Worm (Caenorhabditis elegans): ENCODE measurements around the gene prk-2.

prk-2 gene

DNA sequence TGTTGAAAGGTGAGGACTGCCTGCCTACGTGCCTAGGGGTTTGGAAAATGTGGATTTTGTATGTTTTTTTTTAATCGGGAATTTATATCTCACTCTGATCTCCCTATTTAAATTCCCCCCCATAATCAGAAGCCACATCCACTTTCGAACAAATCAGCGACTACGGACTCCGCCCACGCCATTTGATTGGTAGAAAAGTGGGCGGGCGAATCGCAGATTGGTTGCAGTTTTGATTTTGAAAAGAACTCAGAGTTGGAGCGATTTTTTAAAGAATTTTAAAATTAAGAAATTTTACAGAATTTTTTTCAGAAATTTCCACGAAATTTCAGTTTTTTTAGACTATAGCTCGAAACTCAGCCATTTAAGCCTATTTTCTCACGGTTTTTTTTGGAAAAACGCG, 9.9 kb downstream of the prk-2 start:
- TF ChIP-seq tbx-37 (GFP tag; conservative IDR thresholded peaks at IDR 0.05) (no peak), tbx-11 (GFP tag; IDR thresholded peaks at IDR 0.05) (no peak), flt-1 (GFP tag; IDR thresholded peaks at IDR 0.05) (no peak), hmg-4 (GFP tag; optimal IDR thresholded peaks at IDR 0.05) (no peak), F13C5.2 (tag; optimal IDR thresholded peaks at IDR 0.05) (no peak), hnd-1 (tag; optimal IDR thresholded peaks at IDR 0.05) (no peak), scrt-1 (GFP tag; IDR thresholded peaks at IDR 0.05) (no peak), aly-1 (tag; optimal IDR thresholded peaks at IDR 0.05) (no peak), hmbx-1 (tag; optimal IDR thresholded peaks at IDR 0.05) (no peak)

DNA sequence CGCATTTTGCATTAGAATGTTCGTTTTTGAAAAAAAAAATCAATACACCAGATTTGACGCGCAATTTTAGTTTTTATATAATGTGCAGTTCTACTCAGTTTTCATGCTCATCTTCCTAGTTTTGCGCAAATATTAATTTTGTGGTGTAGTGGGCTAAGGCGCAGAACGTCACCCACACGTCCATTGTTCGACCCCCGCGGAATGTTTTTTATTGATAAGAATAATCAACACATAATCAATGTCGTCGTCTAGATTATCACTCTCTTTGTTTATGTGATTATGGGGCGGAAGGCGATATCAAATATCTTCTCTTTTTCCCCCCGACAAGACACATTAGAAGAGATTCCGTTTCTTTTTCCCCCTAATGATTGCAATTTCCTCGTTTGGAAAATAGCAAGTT, 14.2 kb downstream of the prk-2 start:
- TF ChIP-seq aly-1 (tag; optimal IDR thresholded peaks at IDR 0.05) (no peak), tbx-37 (GFP tag; conservative IDR thresholded peaks at IDR 0.05) (no peak), flt-1 (GFP tag; IDR thresholded peaks at IDR 0.05) (no peak), ets-7 (tag; optimal IDR thresholded peaks at IDR 0.05) (no peak), F13C5.2 (tag; optimal IDR thresholded peaks at IDR 0.05) (no peak), sea-1 (GFP tag; conservative IDR thresholded peaks at IDR 0.05) (no peak)

DNA sequence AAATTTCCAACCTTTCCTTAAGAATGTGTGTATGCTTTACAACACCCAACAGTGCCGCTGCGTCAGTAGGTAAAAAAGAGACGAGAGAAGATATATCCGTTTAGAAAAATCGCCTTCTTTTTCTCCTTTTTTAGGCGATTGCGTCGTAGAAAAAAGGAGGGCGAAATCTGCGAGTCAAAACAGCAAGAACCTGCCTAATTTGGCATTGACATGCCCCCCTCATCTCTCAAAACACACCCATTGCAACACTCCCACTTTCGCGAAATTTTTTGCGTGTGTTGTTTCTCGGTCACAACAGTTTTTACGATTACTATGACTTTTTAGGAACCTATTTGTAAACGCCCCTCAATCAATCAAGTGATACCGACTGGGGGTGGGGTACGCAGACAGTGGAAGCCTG, 18.3 kb downstream of the prk-2 start:
- TF ChIP-seq ama-1 (optimal IDR thresholded peaks at IDR 0.05) (no peak), tra-4 (tag; optimal IDR thresholded peaks at IDR 0.05) (no peak), ceh-36 (tag; optimal IDR thresholded peaks at IDR 0.05) (no peak), F13C5.2 (tag; optimal IDR thresholded peaks at IDR 0.05) (no peak), aly-1 (tag; optimal IDR thresholded peaks at IDR 0.05) (no peak), tbx-11 (GFP tag; IDR thresholded peaks at IDR 0.05) (no peak), ceh-13 (GFP tag; optimal IDR thresholded peaks at IDR 0.05) (no peak), sea-1 (GFP tag; conservative IDR thresholded peaks at IDR 0.05) (no peak), scrt-1 (GFP tag; IDR thresholded peaks at IDR 0.05) (no peak), ets-7 (tag; optimal IDR thresholded peaks at IDR 0.05) (no peak), pes-1 (GFP tag; IDR thresholded peaks at IDR 0.05) (no peak)

DNA sequence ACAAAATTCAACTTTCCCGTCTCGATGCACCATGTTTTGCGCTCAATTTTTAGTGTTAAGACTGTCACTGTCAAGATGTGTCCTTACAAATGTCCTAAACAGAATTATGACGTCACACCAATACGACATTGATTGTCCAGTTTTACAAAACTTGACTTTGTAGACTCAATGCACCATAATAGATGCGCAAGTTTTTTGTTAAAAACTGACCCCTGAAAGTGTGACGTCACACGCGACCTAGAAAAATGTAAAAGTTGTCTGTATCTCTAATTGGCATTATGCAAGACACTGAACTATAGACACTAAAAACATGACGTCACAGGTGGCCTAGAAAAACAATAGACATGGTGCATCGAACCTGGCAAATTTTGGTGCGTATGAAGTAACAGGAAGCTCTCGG, 18.9 kb downstream of the prk-2 start:
- TF ChIP-seq ceh-13 (GFP tag; optimal IDR thresholded peaks at IDR 0.05) (no peak), hmbx-1 (tag; optimal IDR thresholded peaks at IDR 0.05) (no peak), hnd-1 (tag; optimal IDR thresholded peaks at IDR 0.05) (no peak), ama-1 (optimal IDR thresholded peaks at IDR 0.05) (no peak), B0310.2 (tag; optimal IDR thresholded peaks at IDR 0.05) (no peak), pes-1 (GFP tag; IDR thresholded peaks at IDR 0.05) (no peak), ceh-36 (tag; optimal IDR thresholded peaks at IDR 0.05) (no peak), ets-7 (tag; optimal IDR thresholded peaks at IDR 0.05) (no peak), flt-1 (GFP tag; IDR thresholded peaks at IDR 0.05) (no peak), scrt-1 (GFP tag; IDR thresholded peaks at IDR 0.05) (no peak), hmg-4 (GFP tag; optimal IDR thresholded peaks at IDR 0.05) (no peak), tbx-11 (GFP tag; IDR thresholded peaks at IDR 0.05) (no peak), F13C5.2 (tag; optimal IDR thresholded peaks at IDR 0.05) (no peak), tra-4 (tag; optimal IDR thresholded peaks at IDR 0.05) (no peak)

DNA sequence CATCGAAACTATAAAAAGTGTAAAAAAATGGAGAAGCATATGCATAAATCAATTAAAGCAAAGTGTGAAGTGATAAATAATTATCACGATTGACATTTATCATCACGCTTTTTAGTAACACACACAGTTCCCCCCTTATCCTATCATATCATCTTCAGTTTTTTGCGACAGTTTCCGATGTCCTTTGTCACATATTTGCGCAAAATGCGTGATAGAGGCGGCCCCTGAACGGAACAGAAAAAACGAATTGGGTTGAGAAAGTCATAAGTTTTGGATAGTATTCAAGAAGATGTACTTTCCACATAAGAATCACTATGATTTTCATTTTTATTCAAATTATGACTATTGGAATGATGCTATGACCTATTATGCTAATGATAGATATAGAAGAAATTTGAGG, 20.9 kb downstream of the prk-2 start:
- no peak for TF ChIP-seq ceh-13 (GFP tag; optimal IDR thresholded peaks at IDR 0.05)

DNA sequence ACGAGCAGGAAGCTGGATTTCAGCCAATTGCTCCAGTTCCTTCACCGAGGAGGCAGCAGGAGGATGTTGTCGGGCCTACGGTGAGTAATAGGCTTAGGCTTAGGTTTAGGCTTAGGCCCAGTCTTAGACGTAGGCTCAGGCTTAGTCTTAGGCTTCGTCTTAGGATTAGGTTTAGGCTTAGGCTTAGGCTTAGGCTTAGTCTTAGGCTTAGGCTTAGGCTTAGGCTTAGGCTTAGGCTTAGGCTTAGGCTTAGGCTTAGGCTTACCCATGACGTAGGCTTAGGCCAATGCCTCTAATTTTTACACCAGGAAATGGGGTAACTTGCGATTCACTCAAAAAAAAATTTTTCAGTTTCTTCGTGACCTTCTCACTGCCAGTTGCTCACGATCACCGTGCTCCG, 23.3 kb downstream of the prk-2 start:
- TF ChIP-seq aly-1 (tag; optimal IDR thresholded peaks at IDR 0.05) (no peak), ceh-36 (tag; optimal IDR thresholded peaks at IDR 0.05) (peak; percentile 69)

DNA sequence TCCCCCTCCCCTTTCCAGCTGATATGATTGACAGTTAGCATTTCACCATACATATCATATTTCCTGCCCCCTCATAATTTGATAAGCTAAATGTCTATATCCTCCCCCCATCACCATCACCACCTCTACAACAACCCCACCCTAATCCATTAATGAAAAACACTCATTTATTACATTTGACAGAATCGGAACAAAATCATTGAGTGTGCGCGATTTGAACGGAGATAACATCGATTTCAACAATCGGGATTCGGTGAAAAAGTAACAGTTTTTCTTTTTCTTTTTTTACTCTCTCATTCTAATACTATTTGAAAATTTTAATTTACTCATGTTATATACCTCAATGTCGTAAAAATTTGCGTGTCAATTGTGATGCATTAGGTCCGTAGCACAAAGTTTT, 24.2 kb downstream of the prk-2 start:
- TF ChIP-seq ets-7 (tag; optimal IDR thresholded peaks at IDR 0.05) (no peak), hnd-1 (tag; optimal IDR thresholded peaks at IDR 0.05) (no peak), ceh-13 (GFP tag; optimal IDR thresholded peaks at IDR 0.05) (no peak)

DNA sequence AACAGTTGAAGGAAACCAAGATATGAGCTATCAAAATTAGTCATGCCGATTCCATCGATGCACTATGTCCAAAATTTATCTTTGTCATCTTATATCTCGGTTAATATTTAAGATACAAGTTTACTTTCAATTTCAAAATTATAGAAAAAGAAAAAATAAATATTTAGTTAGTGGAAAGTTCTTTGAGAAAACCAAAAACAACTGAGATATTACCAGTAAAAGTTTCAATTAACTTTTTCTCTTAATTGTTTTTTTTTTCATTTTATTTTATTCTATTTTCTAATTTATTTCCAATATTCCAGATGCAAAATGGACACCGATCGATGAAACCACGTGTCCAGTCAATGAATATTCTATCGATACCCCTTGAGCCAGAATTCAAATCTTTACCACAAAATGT, 25.4 kb downstream of the prk-2 start, which contains the start of gene gei-1:
gei-1 (plus strand) TSS at position 301 of the 400 bp plus-strand sequence.
- no peak for TF ChIP-seq ceh-13 (GFP tag; optimal IDR thresholded peaks at IDR 0.05)
- no peak for TF ChIP-seq F13C5.2 (tag; optimal IDR thresholded peaks at IDR 0.05)
- no peak for TF ChIP-seq flt-1 (GFP tag; IDR thresholded peaks at IDR 0.05)
- TF ChIP-seq sea-1 (GFP tag; conservative IDR thresholded peaks at IDR 0.05) = no peak
- no peak for TF ChIP-seq pes-1 (GFP tag; IDR thresholded peaks at IDR 0.05)
- TF ChIP-seq ets-7 (tag; optimal IDR thresholded peaks at IDR 0.05) = no peak
- TF ChIP-seq aly-1 (tag; optimal IDR thresholded peaks at IDR 0.05) = no peak
- TF ChIP-seq hmg-4 (GFP tag; optimal IDR thresholded peaks at IDR 0.05) = no peak
- TF ChIP-seq tbx-37 (GFP tag; conservative IDR thresholded peaks at IDR 0.05) = no peak
- TF ChIP-seq ama-1 (optimal IDR thresholded peaks at IDR 0.05) = no peak
- TF ChIP-seq tra-4 (tag; optimal IDR thresholded peaks at IDR 0.05) = no peak
- no peak for TF ChIP-seq hmbx-1 (tag; optimal IDR thresholded peaks at IDR 0.05)
- no peak for TF ChIP-seq tbx-11 (GFP tag; IDR thresholded peaks at IDR 0.05)
- TF ChIP-seq ceh-36 (tag; optimal IDR thresholded peaks at IDR 0.05) = no peak

DNA sequence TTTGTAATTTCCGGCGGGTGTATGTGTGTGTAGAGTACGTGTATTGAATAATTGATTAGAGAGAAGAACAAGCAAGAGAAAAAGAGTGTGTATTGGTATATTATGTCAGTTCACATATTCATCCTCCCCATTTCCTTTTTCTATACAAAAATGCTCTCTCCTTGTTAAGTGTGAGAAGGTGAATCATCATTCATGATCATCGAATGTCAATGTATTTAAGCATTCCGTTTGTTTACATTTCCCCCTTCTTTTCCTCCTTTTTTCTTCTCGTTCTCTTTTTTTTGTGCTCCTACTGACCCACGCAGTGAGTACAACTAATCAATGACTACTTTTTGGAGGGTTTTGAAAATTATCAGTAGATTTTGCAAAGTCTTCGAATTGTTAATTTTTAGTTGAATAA, 26.5 kb downstream of the prk-2 start:
- TF ChIP-seq ceh-13 (GFP tag; optimal IDR thresholded peaks at IDR 0.05) = no peak
- no peak for TF ChIP-seq hmbx-1 (tag; optimal IDR thresholded peaks at IDR 0.05)
- no peak for TF ChIP-seq ets-7 (tag; optimal IDR thresholded peaks at IDR 0.05)
- no peak for TF ChIP-seq B0310.2 (tag; optimal IDR thresholded peaks at IDR 0.05)
- no peak for TF ChIP-seq tra-4 (tag; optimal IDR thresholded peaks at IDR 0.05)
- TF ChIP-seq aly-1 (tag; optimal IDR thresholded peaks at IDR 0.05) = no peak
- no peak for TF ChIP-seq ama-1 (optimal IDR thresholded peaks at IDR 0.05)
- TF ChIP-seq hmg-4 (GFP tag; optimal IDR thresholded peaks at IDR 0.05) = no peak
- TF ChIP-seq flt-1 (GFP tag; IDR thresholded peaks at IDR 0.05) = no peak
- TF ChIP-seq tbx-37 (GFP tag; conservative IDR thresholded peaks at IDR 0.05) = no peak
- TF ChIP-seq tbx-11 (GFP tag; IDR thresholded peaks at IDR 0.05) = no peak
- TF ChIP-seq scrt-1 (GFP tag; IDR thresholded peaks at IDR 0.05) = no peak
- no peak for TF ChIP-seq hnd-1 (tag; optimal IDR thresholded peaks at IDR 0.05)
- no peak for TF ChIP-seq ceh-36 (tag; optimal IDR thresholded peaks at IDR 0.05)
- no peak for TF ChIP-seq sea-1 (GFP tag; conservative IDR thresholded peaks at IDR 0.05)
- TF ChIP-seq pes-1 (GFP tag; IDR thresholded peaks at IDR 0.05) = no peak
- no peak for TF ChIP-seq F13C5.2 (tag; optimal IDR thresholded peaks at IDR 0.05)

All from whole organism, early embryonic.